Fruit fly (Drosophila melanogaster): ENCODE measurements around the gene pad.

Gene pad

dm6 chr3R:16337053-16337385 is 5.1 kb upstream of the pad start (continued):
- TF ChIP-seq CG11560 (tag; IDR thresholded peaks at IDR 0.05) = no peak
- peak; percentile 38 for TF ChIP-seq CG7271 (tag; optimal IDR thresholded peaks at IDR 0.05)
- TF ChIP-seq CG2678 (tag; optimal IDR thresholded peaks at IDR 0.05) = peak; percentile 27
- TF ChIP-seq psq (GFP tag; optimal IDR thresholded peaks at IDR 0.05) = peak; percentile 5
- TF ChIP-seq z (GFP tag; IDR thresholded peaks at IDR 0.05) = peak; percentile 45; the same call in 1 of the 3 replicates
- no peak for TF ChIP-seq emc (GFP tag; optimal IDR thresholded peaks at IDR 0.05)
- TF ChIP-seq CG4328 (GFP tag; optimal IDR thresholded peaks at IDR 0.05) = no peak
- no peak for TF ChIP-seq CG34376 (GFP tag; optimal IDR thresholded peaks at IDR 0.05)
- no peak for TF ChIP-seq CG5953 (GFP tag; IDR thresholded peaks at IDR 0.05)
- TF ChIP-seq Neu2 (GFP tag; optimal IDR thresholded peaks at IDR 0.05; ENCODE audit: borderline replicate concordance) = peak; percentile 71
- TF ChIP-seq Spps (tag; optimal IDR thresholded peaks at IDR 0.05) = peak; percentile 78
- no peak for TF ChIP-seq CG14860 (GFP tag; IDR thresholded peaks at IDR 0.05; ENCODE audit: partially characterized antibody)
- TF ChIP-seq NfI (GFP tag; optimal IDR thresholded peaks at IDR 0.05) = no peak
- no peak for TF ChIP-seq CG13296 (GFP tag; optimal IDR thresholded peaks at IDR 0.05)
- TF ChIP-seq CG31441 (GFP tag; IDR thresholded peaks at IDR 0.05) = peak; percentile 52; the same call in 1 of the 2 replicates
- peak; percentile 83 for TF ChIP-seq ara (GFP tag; IDR thresholded peaks at IDR 0.05)
- peak; percentile 93 for TF ChIP-seq dmrt11E (tag; optimal IDR thresholded peaks at IDR 0.05)
- no peak for TF ChIP-seq repo (GFP tag; optimal IDR thresholded peaks at IDR 0.05)
- TF ChIP-seq pnt (GFP tag; optimal IDR thresholded peaks at IDR 0.05) = peak; percentile 63
- peak; percentile 59; the same call in 1 of the 2 replicates for TF ChIP-seq chm (GFP tag; IDR thresholded peaks at IDR 0.05)
- TF ChIP-seq lab (GFP tag; optimal IDR thresholded peaks at IDR 0.05) = peak; percentile 16
- no peak for TF ChIP-seq CG31388 (GFP tag; optimal IDR thresholded peaks at IDR 0.05)
- TF ChIP-seq CG6854 (GFP tag; optimal IDR thresholded peaks at IDR 0.05) = no peak
- TF ChIP-seq dan (GFP tag; IDR thresholded peaks at IDR 0.05) = peak; percentile 78
- TF ChIP-seq zfh1 (GFP tag; IDR thresholded peaks at IDR 0.05) = peak; percentile 82
- TF ChIP-seq CG5245 (GFP tag; optimal IDR thresholded peaks at IDR 0.05) = peak; percentile 54
- TF ChIP-seq CG15269 (tag; optimal IDR thresholded peaks at IDR 0.05) = no peak
- 0 out of 2 replicates have a peak, but pooled peaks have one; percentile 17 for TF ChIP-seq E2f2 (GFP tag; IDR thresholded peaks at IDR 0.05)
- TF ChIP-seq CG3281 (GFP tag; optimal IDR thresholded peaks at IDR 0.05) = no peak
- no peak for TF ChIP-seq Ravus (GFP tag; IDR thresholded peaks at IDR 0.05)
- no peak for TF ChIP-seq CG12299 (tag; optimal IDR thresholded peaks at IDR 0.05)
- no peak for TF ChIP-seq hbn (GFP tag; IDR thresholded peaks at IDR 0.05; ENCODE audit: partially characterized antibody)
- TF ChIP-seq CG10543 (GFP tag; optimal IDR thresholded peaks at IDR 0.05) = no peak
- peak; percentile 14 to 54 for TF ChIP-seq Hr51 (GFP tag; optimal IDR thresholded peaks at IDR 0.05)
- peak; percentile 36 for TF ChIP-seq oc (tag; optimal IDR thresholded peaks at IDR 0.05)
- TF ChIP-seq CG4854 (GFP tag; optimal IDR thresholded peaks at IDR 0.05) = no peak
- TF ChIP-seq CG12942 (GFP tag; optimal IDR thresholded peaks at IDR 0.05) = peak; percentile 1
- no peak; the same call in 2 of the 3 replicates for TF ChIP-seq Aef1 (GFP tag; IDR thresholded peaks at IDR 0.05)
- peak; percentile 61 for TF ChIP-seq CG6689 (GFP tag; IDR thresholded peaks at IDR 0.05)
- TF ChIP-seq nau (GFP tag; optimal IDR thresholded peaks at IDR 0.05) = no peak
- peak; percentile 50 for TF ChIP-seq CG12236 (GFP tag; optimal IDR thresholded peaks at IDR 0.05)
- TF ChIP-seq CG7987 (GFP tag; optimal IDR thresholded peaks at IDR 0.05) = no peak
- TF ChIP-seq CG12071 (GFP tag; optimal IDR thresholded peaks at IDR 0.05) = no peak
- no peak for TF ChIP-seq CG10431 (GFP tag; optimal IDR thresholded peaks at IDR 0.05)
- TF ChIP-seq CG11696 (GFP tag; IDR thresholded peaks at IDR 0.05) = 0 out of 2 replicates have a peak, but pooled peaks have one; percentile 35
- peak; percentile 69 for TF ChIP-seq CG13775 (GFP tag; optimal IDR thresholded peaks at IDR 0.05)
- no peak for TF ChIP-seq Tbp (GFP tag; optimal IDR thresholded peaks at IDR 0.05)
- TF ChIP-seq CG2712 (tag; optimal IDR thresholded peaks at IDR 0.05) = peak; percentile 85
- TF ChIP-seq CG34422 (GFP tag; IDR thresholded peaks at IDR 0.05) = peak; percentile 77; the same call in 2 of the 3 replicates
- no peak for TF ChIP-seq gfzf (GFP tag; optimal IDR thresholded peaks at IDR 0.05)
- TF ChIP-seq CG7556 (GFP tag; optimal IDR thresholded peaks at IDR 0.05) = no peak
